Fruit fly (Drosophila melanogaster) whole organism, embryonic: ENCODE measurements around the gene CG3764.

Source experiments
- Antp ChIP-seq: fragments of 200-800 bp; sonication (Bioruptor generic); optimal IDR thresholded peaks from 3 replicates; lab custom pipeline; 2016; ENCODE audit warnings: missing biosample characterization, missing genetic modification characterization
- Bdp1 ChIP-seq: fragments of 200-800 bp; sonication (Bioruptor generic); optimal IDR thresholded peaks from 3 replicates; lab custom pipeline; 2016; ENCODE audit warnings: missing biosample characterization, missing genetic modification characterization
- C15 ChIP-seq: fragments of 200-800 bp; sonication (Bioruptor generic); IDR thresholded peaks from 3 replicates; pipeline ENCODE4 v1.3.6; 2022; ENCODE audit warnings: missing biosample characterization, missing genetic modification characterization
- CG10209 ChIP-seq: fragments of 200-800 bp; sonication (Bioruptor generic); optimal IDR thresholded peaks from 3 replicates; lab custom pipeline; 2017; ENCODE audit warnings: missing biosample characterization, mild to moderate bottlenecking, missing genetic modification characterization, missing genetic modification reagents
- CG11247 ChIP-seq: fragments of 200-800 bp; sonication (Bioruptor generic); IDR thresholded peaks from 2 replicates; pipeline ENCODE4 v1.3.6; 2022; ENCODE audit warnings: missing biosample characterization, missing genetic modification characterization
- CG11560 ChIP-seq: fragments of 200-800 bp; sonication (Bioruptor generic); IDR thresholded peaks from 3 replicates; pipeline ENCODE4 v1.3.6; 2022; ENCODE audit warnings: missing biosample characterization, missing genetic modification characterization
- CG12104 ChIP-seq: fragments of 200-800 bp; sonication (Bioruptor generic); optimal IDR thresholded peaks from 3 replicates; lab custom pipeline; 2016; ENCODE audit warnings: missing biosample characterization, missing genetic modification characterization
- CG14860 ChIP-seq: fragments of 200-800 bp; sonication (Bioruptor generic); IDR thresholded peaks from 3 replicates; pipeline ENCODE4 v1.3.6; 2022; ENCODE audit warnings: missing biosample characterization, missing genetic modification characterization; ENCODE audit not compliant: partially characterized antibody
- CG15479 ChIP-seq: fragments of 200-800 bp; sonication (Bioruptor generic); optimal IDR thresholded peaks from 3 replicates; lab custom pipeline; 2019; ENCODE audit warnings: missing biosample characterization, mild to moderate bottlenecking, missing genetic modification characterization, moderate library complexity
- CG17612 ChIP-seq: fragments of 200-800 bp; sonication (Bioruptor generic); IDR thresholded peaks from 2 replicates; pipeline ENCODE4 v1.3.6; 2022; ENCODE audit warnings: missing biosample characterization, missing genetic modification characterization
- CG17912 ChIP-seq: fragments of 200-800 bp; sonication (Bioruptor generic); optimal IDR thresholded peaks from 2 replicates; lab custom pipeline; 2018; ENCODE audit warnings: missing biosample characterization, mild to moderate bottlenecking, missing genetic modification characterization
- CG18011 ChIP-seq: fragments of 200-800 bp; sonication (Bioruptor generic); optimal IDR thresholded peaks from 2 replicates; lab custom pipeline; 2017; ENCODE audit warnings: missing biosample characterization, missing genetic modification characterization, mild to moderate bottlenecking, moderate library complexity, missing genotype
- CG32532 ChIP-seq: fragments of 200-800 bp; sonication (Bioruptor generic); IDR thresholded peaks from 2 replicates; pipeline ENCODE4 v1.3.6; 2022; ENCODE audit warnings: missing biosample characterization, missing genetic modification characterization
- CG4360 ChIP-seq: fragments of 200-800 bp; sonication (Bioruptor generic); IDR thresholded peaks from 2 replicates; pipeline ENCODE4 v1.3.6; 2022; ENCODE audit warnings: missing biosample characterization, missing genetic modification characterization
- CG5245 ChIP-seq: fragments of 200-800 bp; sonication (Bioruptor generic); optimal IDR thresholded peaks from 3 replicates; lab custom pipeline; 2016; ENCODE audit warnings: missing biosample characterization, missing genetic modification characterization
- CG9797 ChIP-seq: fragments of 200-800 bp; sonication (Bioruptor generic); optimal IDR thresholded peaks from 3 replicates; lab custom pipeline; 2018; ENCODE audit warnings: missing biosample characterization, mild to moderate bottlenecking, missing genetic modification characterization
- Dek ChIP-seq: fragments of 200-800 bp; sonication (Bioruptor generic); optimal IDR thresholded peaks from 3 replicates; lab custom pipeline; 2019; ENCODE audit warnings: missing biosample characterization, mild to moderate bottlenecking, missing genetic modification characterization, moderate library complexity
- E2f1 ChIP-seq: fragments of 200-800 bp; sonication (Bioruptor generic); IDR thresholded peaks from 2 replicates; pipeline ENCODE4 v1.3.6; 2022; ENCODE audit warnings: missing biosample characterization, missing genetic modification characterization
- H15 ChIP-seq: fragments of 200-800 bp; sonication (Bioruptor generic); IDR thresholded peaks from 3 replicates; pipeline ENCODE4 v1.3.6; 2022; ENCODE audit warnings: missing biosample characterization, missing genetic modification characterization
- Hand ChIP-seq: fragments of 200-800 bp; sonication (Bioruptor generic); optimal IDR thresholded peaks from 2 replicates; lab custom pipeline; 2017; ENCODE audit warnings: mild to moderate bottlenecking, missing biosample characterization, missing genetic modification reagents, missing genetic modification characterization
- MBD-R2 ChIP-seq: fragments of 200-800 bp; sonication (Bioruptor generic); IDR thresholded peaks from 2 replicates; pipeline ENCODE4 v1.3.6; 2022; ENCODE audit warnings: missing biosample characterization, missing genetic modification characterization
- Mrtf ChIP-seq: fragments of 200-800 bp; sonication (Bioruptor generic); IDR thresholded peaks from 3 replicates; pipeline ENCODE4 v1.3.6; 2022; ENCODE audit warnings: missing biosample characterization, missing genetic modification characterization
- NfI ChIP-seq: fragments of 200-800 bp; sonication (Bioruptor generic); optimal IDR thresholded peaks from 3 replicates; lab custom pipeline; 2018; ENCODE audit warnings: missing biosample characterization, mild to moderate bottlenecking, missing genetic modification characterization, moderate library complexity
- Spps ChIP-seq: fragments of 200-800 bp; sonication (Bioruptor generic); optimal IDR thresholded peaks from 2 replicates; lab custom pipeline; 2018; ENCODE audit warnings: missing biosample characterization, mild to moderate bottlenecking, missing genetic modification characterization
- Ssrp ChIP-seq: fragments of 200-800 bp; sonication (Bioruptor generic); optimal IDR thresholded peaks from 2 replicates; lab custom pipeline; 2018; ENCODE audit warnings: missing biosample characterization, mild to moderate bottlenecking, missing genetic modification characterization, moderate library complexity
- Taf1 ChIP-seq: fragments of 200-800 bp; sonication (Bioruptor generic); IDR thresholded peaks from 2 replicates; pipeline ENCODE4 v1.3.6; 2022; ENCODE audit warnings: missing biosample characterization, missing genetic modification characterization
- aop ChIP-seq: fragments of 200-800 bp; sonication (Bioruptor generic); IDR thresholded peaks from 2 replicates; pipeline ENCODE4 v1.3.6; 2022; ENCODE audit warnings: missing biosample characterization, missing genetic modification characterization
- ap ChIP-seq: fragments of 200-800 bp; sonication (Bioruptor generic); IDR thresholded peaks from 2 replicates; pipeline ENCODE4 v1.3.6; 2022; ENCODE audit warnings: missing biosample characterization, missing genetic modification characterization
- ase ChIP-seq: fragments of 200-800 bp; sonication (Bioruptor generic); IDR thresholded peaks from 3 replicates; pipeline ENCODE4 v1.3.6; 2022; ENCODE audit warnings: missing biosample characterization, missing genetic modification characterization
- chinmo ChIP-seq: fragments of 200-800 bp; sonication (Bioruptor generic); IDR thresholded peaks from 4 replicates; pipeline ENCODE4 v1.3.6; 2022; ENCODE audit warnings: missing biosample characterization, missing genetic modification characterization; ENCODE audit not compliant: partially characterized antibody
- croc ChIP-seq: fragments of 200-800 bp; sonication (Bioruptor generic); conservative IDR thresholded peaks from 3 replicates; pipeline ENCODE4 v1.3.6; 2022; ENCODE audit warnings: missing biosample characterization, missing genetic modification characterization
- dan ChIP-seq: fragments of 200-800 bp; sonication (Bioruptor generic); IDR thresholded peaks from 2 replicates; pipeline ENCODE4 v1.3.6; 2022; ENCODE audit warnings: missing biosample characterization, missing genetic modification characterization
- en ChIP-seq: fragments of 200-800 bp; sonication (Bioruptor generic); optimal IDR thresholded peaks from 2 replicates; lab custom pipeline; 2016; ENCODE audit warnings: missing biosample characterization, missing genetic modification characterization
- gfzf ChIP-seq: fragments of 200-800 bp; sonication (Bioruptor generic); optimal IDR thresholded peaks from 2 replicates; lab custom pipeline; 2016; ENCODE audit warnings: missing biosample characterization, mild to moderate bottlenecking, missing genetic modification characterization, moderate library complexity
- hbn ChIP-seq: fragments of 200-800 bp; sonication (Bioruptor generic); IDR thresholded peaks from 2 replicates; pipeline ENCODE4 v1.3.6; 2022; ENCODE audit warnings: missing biosample characterization, missing genetic modification characterization; ENCODE audit not compliant: partially characterized antibody
- ind ChIP-seq: fragments of 200-800 bp; sonication (Bioruptor generic); optimal IDR thresholded peaks from 3 replicates; lab custom pipeline; 2016; ENCODE audit warnings: missing biosample characterization, missing genetic modification characterization
- inv ChIP-seq: fragments of 200-800 bp; sonication (Bioruptor generic); IDR thresholded peaks from 2 replicates; pipeline ENCODE4 v1.3.6; 2022; ENCODE audit warnings: missing biosample characterization, missing genetic modification characterization; ENCODE audit not compliant: partially characterized antibody
- lilli ChIP-seq: fragments of 200-800 bp; sonication (Bioruptor generic); optimal IDR thresholded peaks from 3 replicates; lab custom pipeline; 2016; ENCODE audit warnings: missing biosample characterization, missing genetic modification characterization
- mirr ChIP-seq: fragments of 200-800 bp; sonication (Bioruptor generic); optimal IDR thresholded peaks from 3 replicates; lab custom pipeline; 2018; ENCODE audit warnings: missing biosample characterization, mild to moderate bottlenecking, missing genetic modification characterization
- nerfin-1 ChIP-seq: fragments of 200-800 bp; sonication (Bioruptor generic); optimal IDR thresholded peaks from 3 replicates; lab custom pipeline; 2019; ENCODE audit warnings: missing biosample characterization, mild to moderate bottlenecking, missing genetic modification characterization, moderate library complexity
- odd ChIP-seq: fragments of 200-800 bp; sonication (Bioruptor generic); optimal IDR thresholded peaks from 2 replicates; lab custom pipeline; 2017; ENCODE audit warnings: missing biosample characterization, mild to moderate bottlenecking, missing genetic modification characterization
- org-1 ChIP-seq: fragments of 200-800 bp; sonication (Bioruptor generic); optimal IDR thresholded peaks from 2 replicates; lab custom pipeline; 2017; ENCODE audit warnings: missing biosample characterization, missing genetic modification characterization
- p53 ChIP-seq: fragments of 200-800 bp; sonication (Bioruptor generic); optimal IDR thresholded peaks from 2 replicates; lab custom pipeline; 2016; ENCODE audit warnings: missing biosample characterization, missing genetic modification characterization
- pb ChIP-seq: fragments of 200-800 bp; sonication (Bioruptor generic); optimal IDR thresholded peaks from 3 replicates; lab custom pipeline; 2016; ENCODE audit warnings: missing biosample characterization, missing genetic modification characterization
- peb ChIP-seq: fragments of 200-800 bp; sonication (Bioruptor generic); IDR thresholded peaks from 2 replicates; pipeline ENCODE4 v1.3.6; 2022; ENCODE audit warnings: missing biosample characterization, missing genetic modification characterization
- pho ChIP-seq: fragments of 200-800 bp; sonication (Bioruptor generic); optimal IDR thresholded peaks from 2 replicates; lab custom pipeline; 2016; ENCODE audit warnings: missing biosample characterization, missing genetic modification characterization
- ro ChIP-seq: fragments of 200-800 bp; sonication (Bioruptor generic); IDR thresholded peaks from 2 replicates; pipeline ENCODE4 v1.3.6; 2022; ENCODE audit warnings: missing biosample characterization, missing genetic modification characterization
- sd ChIP-seq: fragments of 200-800 bp; sonication (Bioruptor generic); optimal IDR thresholded peaks from 3 replicates; lab custom pipeline; 2018; ENCODE audit warnings: missing biosample characterization, mild to moderate bottlenecking, missing genetic modification characterization, moderate library complexity
- slou ChIP-seq: fragments of 200-800 bp; sonication (Bioruptor generic); optimal IDR thresholded peaks from 3 replicates; lab custom pipeline; 2016; ENCODE audit warnings: missing biosample characterization, missing genetic modification characterization

Gene CG3764

DNA sequence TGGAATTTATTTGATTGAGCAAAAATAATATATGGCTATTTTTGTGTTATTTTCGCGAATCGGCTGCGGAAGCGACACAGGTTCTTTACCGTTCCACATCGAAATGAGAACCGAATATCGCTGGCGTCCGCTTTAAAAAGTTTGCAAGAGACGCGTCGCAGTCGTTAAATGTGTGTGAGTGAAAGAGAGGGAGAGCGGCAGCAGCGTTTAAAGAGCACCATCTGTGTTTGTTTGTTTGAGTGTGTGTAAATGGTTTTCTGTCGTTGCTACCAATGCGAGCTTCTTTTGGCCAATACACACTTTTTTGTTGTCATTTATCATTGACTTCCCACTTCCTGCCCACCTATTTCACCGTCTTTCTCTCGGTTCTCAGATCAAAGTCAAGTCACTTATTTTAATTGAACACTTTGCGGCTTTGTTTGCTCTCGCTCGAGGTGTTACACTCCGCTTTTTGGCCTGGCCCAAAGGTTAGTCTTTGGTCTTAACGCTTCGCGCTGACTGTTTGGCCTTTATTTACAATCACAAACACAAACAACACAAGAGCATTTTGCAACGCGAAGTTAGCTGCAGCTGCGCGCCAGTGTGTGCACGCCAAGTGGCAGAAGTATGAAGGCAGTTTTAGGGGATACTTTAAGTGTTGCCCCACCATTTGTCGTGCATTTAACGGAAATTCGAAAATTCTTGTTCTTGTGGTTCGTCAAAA lies at the start of gene CG3764 (continued):
- peak; percentile 86 for TF ChIP-seq CG10209 (GFP tag; lab: Kevin White, UChicago)
- TF ChIP-seq pb, result peak; percentile 84
- TF ChIP-seq ase (GFP tag; lab: Robert Waterston, UW), result 0 out of 3 replicates have a peak, but pooled peaks have one; percentile 27
- TF ChIP-seq H15 (GFP tag; lab: Robert Waterston, UW), result peak; percentile 61; the same call in 1 of the 3 replicates
- peak; percentile 94 for TF ChIP-seq mirr (GFP tag; lab: Kevin White, UChicago)
- TF ChIP-seq sd (tag; lab: Kevin White, UChicago), result peak; percentile 52
- peak; percentile 67 for TF ChIP-seq Hand (GFP tag; lab: Kevin White, UChicago)
- TF ChIP-seq Taf1 (GFP tag; lab: Robert Waterston, UW), result no peak
- TF ChIP-seq Ssrp (tag; lab: Kevin White, UChicago), result no peak
- TF ChIP-seq ind (GFP tag; lab: Kevin White, UChicago), result peak; percentile 41
- TF ChIP-seq MBD-R2 (GFP tag; lab: Robert Waterston, UW), result peak; percentile 58; the same call in 1 of the 2 replicates
- TF ChIP-seq inv (GFP tag; lab: Robert Waterston, UW), result no peak
- TF ChIP-seq E2f1 (GFP tag; lab: Robert Waterston, UW), result 0 out of 2 replicates have a peak, but pooled peaks have one; percentile 24
- no peak for TF ChIP-seq hbn
- TF ChIP-seq peb, result no peak
- TF ChIP-seq p53 (GFP tag; lab: Kevin White, UChicago), result peak; percentile 77
- TF ChIP-seq Bdp1, result peak; percentile 65
- TF ChIP-seq CG11560 (tag; lab: Robert Waterston, UW), result no peak
- no peak for TF ChIP-seq CG14860 (GFP tag; lab: Robert Waterston, UW)
- peak; percentile 72 for TF ChIP-seq gfzf (GFP tag; lab: Kevin White, UChicago)
- peak; percentile 99 for TF ChIP-seq chinmo
- peak; percentile 76 for TF ChIP-seq Dek (tag; lab: Kevin White, UChicago)
- peak; percentile 58 for TF ChIP-seq org-1 (GFP tag; lab: Kevin White, UChicago)
- TF ChIP-seq CG12104, result peak; percentile 74
- TF ChIP-seq ro (GFP tag; lab: Robert Waterston, UW), result no peak
- peak; percentile 46 for TF ChIP-seq CG4360 (GFP tag; lab: Robert Waterston, UW)
- TF ChIP-seq dan, result no peak
- TF ChIP-seq CG15479, result no peak
- peak; percentile 46 for TF ChIP-seq CG18011
- peak; percentile 42 for TF ChIP-seq lilli (GFP tag; lab: Kevin White, UChicago)
- TF ChIP-seq CG17612, result 0 out of 2 replicates have a peak, but pooled peaks have one; percentile 17
- TF ChIP-seq NfI, result peak; percentile 85
- TF ChIP-seq CG9797 (GFP tag; lab: Kevin White, UChicago), result peak; percentile 74
- TF ChIP-seq odd (GFP tag; lab: Kevin White, UChicago), result peak; percentile 89
- peak; percentile 50 for TF ChIP-seq CG32532 (GFP tag; lab: Robert Waterston, UW)
- TF ChIP-seq CG5245 (GFP tag; lab: Kevin White, UChicago), result peak; percentile 30
- TF ChIP-seq Mrtf (GFP tag; lab: Robert Waterston, UW), result peak; percentile 50; the same call in 1 of the 3 replicates
- TF ChIP-seq ap (GFP tag; lab: Robert Waterston, UW), result no peak
- peak; percentile 64 for TF ChIP-seq pho
- TF ChIP-seq aop (GFP tag; lab: Robert Waterston, UW), result peak; percentile 55; the same call in 1 of the 2 replicates
- no peak; the same call in 2 of the 3 replicates for TF ChIP-seq croc
- peak; percentile 80 for TF ChIP-seq nerfin-1 (tag; lab: Kevin White, UChicago)
- peak; percentile 98 for TF ChIP-seq CG17912 (GFP tag; lab: Kevin White, UChicago)
- 0 out of 2 replicates have a peak, but pooled peaks have one; percentile 49 for TF ChIP-seq CG11247 (GFP tag; lab: Robert Waterston, UW)
- no peak for TF ChIP-seq slou (GFP tag; lab: Kevin White, UChicago)
- 0 out of 3 replicates have a peak, but pooled peaks have one; percentile 39 for TF ChIP-seq C15 (GFP tag; lab: Robert Waterston, UW)
- TF ChIP-seq en, result peak; percentile 65
- peak; percentile 63 for TF ChIP-seq Antp (GFP tag; lab: Kevin White, UChicago)
- TF ChIP-seq Spps, result peak; percentile 44
